Worm (Caenorhabditis elegans): ENCODE measurements around the gene F53A9.1.

DNA sequence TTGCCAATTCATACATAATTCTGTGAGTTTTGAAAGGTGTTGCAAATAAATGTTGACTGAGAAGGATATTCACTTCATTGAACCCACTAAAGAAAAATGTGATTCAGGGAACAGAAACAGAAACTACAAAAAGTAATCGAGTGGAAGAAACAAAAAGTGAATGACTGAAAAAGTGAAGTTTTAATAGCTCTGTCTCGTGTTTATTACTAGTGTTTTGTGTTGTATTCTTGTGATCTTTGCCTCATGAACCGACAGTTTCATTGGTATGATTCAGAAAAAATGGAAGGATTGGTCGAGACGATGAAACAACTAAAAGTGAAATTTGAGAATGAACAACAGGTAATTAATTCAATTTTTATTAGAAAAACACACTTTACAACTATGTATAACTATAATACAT, 33.5 kb upstream of the F53A9.1 start:
- TF ChIP-seq dpl-1 (GFP tag; optimal IDR thresholded peaks at IDR 0.05): no peak
- TF ChIP-seq ces-1 (GFP tag; optimal IDR thresholded peaks at IDR 0.05): no peak
- TF ChIP-seq mdl-1 (tag; optimal IDR thresholded peaks at IDR 0.05): no peak
- TF ChIP-seq unc-62 (GFP tag; optimal IDR thresholded peaks at IDR 0.05): no peak
- no peak for TF ChIP-seq nhr-237 (tag; optimal IDR thresholded peaks at IDR 0.05)
- no peak for TF ChIP-seq lin-35 (GFP tag; optimal IDR thresholded peaks at IDR 0.05)
- no peak for TF ChIP-seq ztf-4 (tag; optimal IDR thresholded peaks at IDR 0.05)
- no peak for TF ChIP-seq ama-1 (optimal IDR thresholded peaks at IDR 0.05)
